Fruit fly (Drosophila melanogaster) S2 (cell line): ENCODE measurements around the gene twin.

Experiments
- CG8478 ChIP-seq: fragments of >200 bp; optimal IDR thresholded peaks from 2 replicates; lab custom pipeline; 2018
- CTCF ChIP-seq, 2 experiments: fragments of >200 bp; optimal IDR thresholded peaks; 2 replicates each; lab custom pipeline; 2018

- TF ChIP-seq CG8478 (no peak), CTCF (optimal IDR thresholded peaks at IDR 0.05; lab: Kevin White, UChicago) (no peak)
Observed at dm6 chr3R:24188619-24189018, 33.1 kb downstream of the twin start, which contains the start of gene CG5515.
